Worm (Caenorhabditis elegans) whole organism, L2 larva: ENCODE results near the gene F35H8.12.
A peak's percentile ranks its signal among the peaks of the same experiment; 100 is the strongest.

Experiments used
- C34F6.9 ChIP-seq: fragments of 150-350 bp; optimal IDR thresholded peaks from 2 replicates; lab custom pipeline; 2014; ENCODE audit warnings: missing biosample characterization, missing genetic modification characterization
- F13H6.1 ChIP-seq: sonication (generic microtip); optimal IDR thresholded peaks from 2 replicates; lab custom pipeline; 2016; ENCODE audit warnings: missing genetic modification characterization, missing compliant biosample characterization
- R02D3.7 ChIP-seq: fragments of 150-350 bp; optimal IDR thresholded peaks from 2 replicates; lab custom pipeline; 2014; ENCODE audit warnings: missing biosample characterization, missing genetic modification characterization
- Y55F3AM.14 ChIP-seq: fragments of 200-800 bp; sonication (Bioruptor generic); optimal IDR thresholded peaks from 2 replicates; lab custom pipeline; 2018; ENCODE audit warnings: mild to moderate bottlenecking, missing genetic modification characterization, missing compliant biosample characterization
- ZK546.5 ChIP-seq: sonication (generic microtip); optimal IDR thresholded peaks from 2 replicates; lab custom pipeline; 2017; ENCODE audit warnings: missing biosample characterization, missing genetic modification characterization
- aly-2 ChIP-seq: fragments of 150-350 bp; optimal IDR thresholded peaks from 2 replicates; lab custom pipeline; 2014; ENCODE audit warnings: missing biosample characterization, missing genetic modification characterization
- ama-1 ChIP-seq: fragments of 150-350 bp; optimal IDR thresholded peaks from 2 replicates; lab custom pipeline; 2018; ENCODE audit warnings: inconsistent platforms
- crh-2 ChIP-seq: sonication (generic microtip); optimal IDR thresholded peaks from 2 replicates; lab custom pipeline; 2017; ENCODE audit warnings: missing biosample characterization, missing genetic modification characterization
- dmd-4 ChIP-seq: sonication (generic microtip); optimal IDR thresholded peaks from 2 replicates; lab custom pipeline; 2017; ENCODE audit warnings: missing biosample characterization, missing genetic modification characterization
- egl-27 ChIP-seq: sonication (generic microtip); optimal IDR thresholded peaks from 3 replicates; lab custom pipeline; 2017; ENCODE audit warnings: missing biosample characterization, missing genetic modification reagents, missing genetic modification characterization
- elt-1 ChIP-seq: fragments of 150-350 bp; optimal IDR thresholded peaks from 2 replicates; lab custom pipeline; 2014; ENCODE audit warnings: missing biosample characterization, missing genetic modification characterization
- elt-3 ChIP-seq: sonication (generic microtip); optimal IDR thresholded peaks from 2 replicates; lab custom pipeline; 2017; ENCODE audit warnings: missing biosample characterization, missing genetic modification characterization
- gmeb-1 ChIP-seq: fragments of 150-350 bp; optimal IDR thresholded peaks from 2 replicates; lab custom pipeline; 2014; ENCODE audit warnings: missing biosample characterization, missing genetic modification characterization
- lin-11 ChIP-seq: fragments of 150-350 bp; sonication (generic microtip); optimal IDR thresholded peaks from 2 replicates; lab custom pipeline; 2014; ENCODE audit warnings: missing biosample characterization, missing genetic modification characterization, inconsistent platforms, mixed read lengths
- lin-39 ChIP-seq: fragments of 150-350 bp; optimal IDR thresholded peaks from 2 replicates; lab custom pipeline; 2014; ENCODE audit warnings: missing biosample characterization, missing genetic modification reagents, missing genetic modification characterization
- lsy-2 ChIP-seq, 2 experiments: fragments of 150-350 bp in 1 of 2; sonication (generic microtip) in 1 of 2; optimal IDR thresholded peaks; 2 replicates each; lab custom pipeline; 2014 to 2017; ENCODE audit warnings: missing biosample characterization in 2 of 2, missing genetic modification characterization in 2 of 2
- mab-5 ChIP-seq: fragments of 150-350 bp; optimal IDR thresholded peaks from 2 replicates; lab custom pipeline; 2014; ENCODE audit warnings: missing biosample characterization, missing genetic modification characterization
- mbf-1 ChIP-seq: sonication (generic microtip); optimal IDR thresholded peaks from 2 replicates; lab custom pipeline; 2017; ENCODE audit warnings: missing biosample characterization, missing genetic modification characterization
- mdl-1 ChIP-seq, 2 experiments: fragments of 150-350 bp in 1 of 2; sonication (generic microtip) in 1 of 2; optimal IDR thresholded peaks; 2 replicates each; lab custom pipeline; 2017; ENCODE audit warnings: missing biosample characterization in 2 of 2, missing genetic modification characterization in 2 of 2
- nhr-10 ChIP-seq: sonication (generic microtip); optimal IDR thresholded peaks from 2 replicates; lab custom pipeline; 2017; ENCODE audit warnings: missing biosample characterization, missing genetic modification characterization
- nhr-11 ChIP-seq: fragments of 150-350 bp; optimal IDR thresholded peaks from 2 replicates; lab custom pipeline; 2014; ENCODE audit warnings: missing biosample characterization, missing genetic modification characterization
- nhr-129 ChIP-seq: fragments of 150-350 bp; optimal IDR thresholded peaks from 2 replicates; lab custom pipeline; 2014; ENCODE audit warnings: missing biosample characterization, missing genetic modification characterization
- nhr-21 ChIP-seq: fragments of 150-350 bp; optimal IDR thresholded peaks from 2 replicates; lab custom pipeline; 2014; ENCODE audit warnings: missing biosample characterization, missing genetic modification characterization
- nhr-23 ChIP-seq: fragments of 150-350 bp; optimal IDR thresholded peaks from 2 replicates; lab custom pipeline; 2014; ENCODE audit warnings: missing biosample characterization, missing genetic modification reagents, missing genetic modification characterization
- nhr-25 ChIP-seq: fragments of 150-350 bp; sonication (generic microtip); optimal IDR thresholded peaks from 3 replicates; lab custom pipeline; 2014; ENCODE audit warnings: missing biosample characterization, missing genetic modification characterization
- nhr-6 ChIP-seq: fragments of 150-350 bp; optimal IDR thresholded peaks from 2 replicates; lab custom pipeline; 2014; ENCODE audit warnings: missing biosample characterization, missing genetic modification characterization
- peb-1 ChIP-seq: fragments of 150-350 bp; optimal IDR thresholded peaks from 2 replicates; lab custom pipeline; 2014; ENCODE audit warnings: missing biosample characterization, missing genetic modification characterization
- sem-4 ChIP-seq: fragments of 150-350 bp; optimal IDR thresholded peaks from 2 replicates; lab custom pipeline; 2014; ENCODE audit warnings: missing biosample characterization, missing genetic modification reagents, missing genetic modification characterization
- skn-1 ChIP-seq: sonication (generic microtip); optimal IDR thresholded peaks from 2 replicates; lab custom pipeline; 2017; ENCODE audit warnings: missing biosample characterization, missing genetic modification characterization
- sma-3 ChIP-seq: sonication (generic microtip); optimal IDR thresholded peaks from 2 replicates; lab custom pipeline; 2016; ENCODE audit warnings: missing genetic modification reagents, missing genetic modification characterization, missing compliant biosample characterization
- sma-9 ChIP-seq, 2 experiments: fragments of 150-350 bp in 1 of 2; sonication (generic microtip) in 1 of 2; optimal IDR thresholded peaks; 2 replicates each; lab custom pipeline; 2014 to 2016; ENCODE audit warnings: missing genetic modification characterization in 2 of 2, mild to moderate bottlenecking in 1 of 2, missing biosample characterization in 1 of 2, missing compliant biosample characterization in 1 of 2, missing genetic modification reagents in 1 of 2, moderate library complexity in 1 of 2
- snpc-4 ChIP-seq: fragments of 150-350 bp; optimal IDR thresholded peaks from 2 replicates; lab custom pipeline; 2014; ENCODE audit warnings: missing biosample characterization, missing genetic modification characterization
- unc-39 ChIP-seq: fragments of 150-350 bp; optimal IDR thresholded peaks from 2 replicates; lab custom pipeline; 2014; ENCODE audit warnings: missing biosample characterization, missing genetic modification characterization
- unc-55 ChIP-seq: fragments of 150-350 bp; sonication (generic microtip); optimal IDR thresholded peaks from 3 replicates; lab custom pipeline; 2014; ENCODE audit warnings: missing biosample characterization, missing genetic modification reagents, missing genetic modification characterization
- unc-62 ChIP-seq: fragments of 150-350 bp; optimal IDR thresholded peaks from 2 replicates; lab custom pipeline; 2014; ENCODE audit warnings: missing biosample characterization, missing genetic modification reagents, missing genetic modification characterization
- zag-1 ChIP-seq: fragments of 150-350 bp; optimal IDR thresholded peaks from 2 replicates; lab custom pipeline; 2014; ENCODE audit warnings: missing biosample characterization, missing genetic modification characterization
- ztf-1 ChIP-seq: fragments of 200-800 bp; sonication (Bioruptor generic); conservative IDR thresholded peaks from 2 replicates; pipeline ENCODE4 v1.3.6; 2022; ENCODE audit warnings: missing genetic modification characterization, missing compliant biosample characterization
- ztf-4 ChIP-seq: fragments of 150-350 bp; optimal IDR thresholded peaks from 2 replicates; lab custom pipeline; 2014; ENCODE audit warnings: missing biosample characterization, missing genetic modification characterization

F35H8.12 gene

DNA sequence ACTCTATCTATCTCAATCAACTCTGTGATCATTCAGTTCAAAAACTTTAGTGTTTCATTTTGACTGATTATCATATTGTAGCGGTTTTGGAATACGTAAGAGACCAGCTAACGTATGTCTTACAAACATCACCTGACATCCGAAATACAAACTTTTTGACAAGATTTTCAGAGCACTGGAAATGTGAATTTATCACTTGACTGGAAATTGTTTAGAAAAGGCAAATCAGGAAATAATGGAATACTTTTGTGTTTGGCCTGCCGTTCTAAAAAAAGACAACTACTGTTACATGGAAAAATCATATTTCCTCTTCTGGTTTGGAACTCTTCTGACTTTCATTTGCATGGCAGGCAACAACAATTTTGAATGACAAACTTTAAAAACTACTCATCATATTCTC lies at the start of gene F35H8.12:
F35H8.12 (plus strand) TSS at position 301 of the 400 bp plus-strand sequence.
- TF ChIP-seq mbf-1 (tag; lab: Kevin White, UChicago) (no peak), unc-55 (no peak), dmd-4 (tag; lab: Kevin White, UChicago) (no peak), nhr-25 (no peak), ztf-1 (GFP tag; lab: Robert Waterston, UW) (no peak), nhr-21 (tag; lab: Kevin White, UChicago) (no peak), elt-1 (tag; lab: Kevin White, UChicago) (no peak), zag-1 (tag; lab: Kevin White, UChicago) (no peak), mab-5 (tag; lab: Kevin White, UChicago) (no peak), F13H6.1 (tag; lab: Kevin White, UChicago) (no peak), Y55F3AM.14 (GFP tag; lab: Kevin White, UChicago) (no peak), unc-62 (GFP tag; lab: Kevin White, UChicago) (no peak), nhr-11 (no peak), R02D3.7 (no peak), snpc-4 (tag; lab: Kevin White, UChicago) (no peak), ama-1 (lab: Kevin White, UChicago) (no peak), ZK546.5 (tag; lab: Kevin White, UChicago) (no peak), mdl-1 (tag; optimal IDR thresholded peaks at IDR 0.05; lab: Kevin White, UChicago) (no peak), sem-4 (tag; lab: Kevin White, UChicago) (no peak), sma-9 (GFP tag; optimal IDR thresholded peaks at IDR 0.05; lab: Kevin White, UChicago) (no peak), sma-9 (tag; optimal IDR thresholded peaks at IDR 0.05; lab: Kevin White, UChicago) (no peak)

- TF ChIP-seq mab-5 (tag; lab: Kevin White, UChicago): no peak
- peak; percentile 72 for TF ChIP-seq F13H6.1 (tag; lab: Kevin White, UChicago)
- peak; percentile 78 for TF ChIP-seq sma-9 (GFP tag; optimal IDR thresholded peaks at IDR 0.05; lab: Kevin White, UChicago)
- no peak for TF ChIP-seq sma-9 (tag; optimal IDR thresholded peaks at IDR 0.05; lab: Kevin White, UChicago)
- TF ChIP-seq sma-3: peak; percentile 8
- TF ChIP-seq gmeb-1 (tag; lab: Kevin White, UChicago): peak; percentile 46
- TF ChIP-seq elt-1 (tag; lab: Kevin White, UChicago): no peak
- TF ChIP-seq crh-2 (tag; lab: Kevin White, UChicago): peak; percentile 63
- no peak for TF ChIP-seq peb-1 (tag; lab: Kevin White, UChicago)
- TF ChIP-seq unc-62 (GFP tag; lab: Kevin White, UChicago): no peak
Observed at ce11 chrII:9501955-9502354, 49.7 kb upstream of the F35H8.12 start.

DNA sequence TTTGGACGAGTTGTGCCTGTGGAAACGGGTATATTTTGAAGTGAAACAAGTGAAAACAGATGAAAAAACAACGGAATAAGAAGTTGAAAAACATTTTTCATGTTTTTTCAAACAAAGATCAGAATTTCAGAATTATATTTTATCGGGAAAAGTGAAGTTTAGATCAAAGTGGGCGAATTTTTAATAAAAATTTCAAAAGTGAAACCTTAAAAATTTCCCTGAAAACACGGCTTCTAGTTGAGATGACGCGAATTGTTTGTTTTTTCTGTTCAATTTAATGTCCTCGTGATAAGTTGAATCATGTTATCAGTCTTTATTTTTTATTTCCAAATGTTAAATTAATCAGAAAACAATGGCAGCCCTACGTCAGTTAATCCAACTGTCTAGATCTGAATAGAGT lies 44.5 kb upstream of the F35H8.12 start, which contains the start of gene gcy-3:
gcy-3 (minus strand) TSS at position 101 of the 400 bp plus-strand sequence.
- no peak for TF ChIP-seq nhr-23 (tag; lab: Kevin White, UChicago)
- no peak for TF ChIP-seq dmd-4 (tag; lab: Kevin White, UChicago)
- TF ChIP-seq egl-27: no peak
- TF ChIP-seq nhr-25: no peak
- no peak for TF ChIP-seq elt-3 (tag; lab: Kevin White, UChicago)
- TF ChIP-seq gmeb-1 (tag; lab: Kevin White, UChicago): no peak
- TF ChIP-seq snpc-4 (tag; lab: Kevin White, UChicago): no peak
- TF ChIP-seq lsy-2 (tag; optimal IDR thresholded peaks at IDR 0.05; lab: Kevin White, UChicago): no peak
- no peak for TF ChIP-seq skn-1 (tag; lab: Kevin White, UChicago)
- TF ChIP-seq ztf-1 (GFP tag; lab: Robert Waterston, UW): no peak
- no peak for TF ChIP-seq ztf-4 (tag; lab: Kevin White, UChicago)
- no peak for TF ChIP-seq nhr-6 (tag; lab: Kevin White, UChicago)
- TF ChIP-seq unc-39 (tag; lab: Kevin White, UChicago): no peak
- TF ChIP-seq C34F6.9: no peak
- no peak for TF ChIP-seq ZK546.5 (tag; lab: Kevin White, UChicago)

ce11 chrII:9516836-9517235 lies 34.8 kb upstream of the F35H8.12 start, which contains the start of gene gcy-1:
Gene gcy-1, minus strand, starts transcription at chrII:9516936.
- TF ChIP-seq lin-39 (tag; lab: Kevin White, UChicago) (no peak), sem-4 (tag; lab: Kevin White, UChicago) (no peak), snpc-4 (tag; lab: Kevin White, UChicago) (no peak), nhr-129 (no peak), nhr-10 (no peak), dmd-4 (tag; lab: Kevin White, UChicago) (no peak), Y55F3AM.14 (GFP tag; lab: Kevin White, UChicago) (no peak), aly-2 (no peak), mab-5 (tag; lab: Kevin White, UChicago) (no peak), lin-11 (no peak), gmeb-1 (tag; lab: Kevin White, UChicago) (no peak)
- TF ChIP-seq, all 48 proteins: peak for 0
